Worm (Caenorhabditis elegans): Measurements from ENCODE around the gene gap-2.

DNA sequence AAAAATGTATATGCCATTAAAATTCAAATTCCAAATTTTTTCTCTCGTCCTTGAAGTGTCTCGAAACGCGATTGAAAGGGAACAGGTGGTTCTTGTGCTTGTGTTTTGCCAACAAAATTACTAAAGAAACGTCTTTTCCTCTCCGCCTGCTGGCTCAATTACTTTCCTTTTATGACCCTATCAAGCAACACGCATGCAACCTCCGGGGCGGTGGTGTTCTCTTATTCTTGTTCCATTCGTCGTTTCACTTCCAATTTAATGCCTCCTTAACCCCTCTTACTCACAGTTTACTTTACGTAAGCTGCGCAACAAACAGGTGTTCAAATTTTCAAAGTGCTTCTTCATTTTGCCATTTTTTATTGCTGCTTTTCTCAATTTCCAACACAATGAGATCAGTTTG lies 11.5 kb downstream of the gap-2 start:
- no peak for TF ChIP-seq F55B11.4 (tag; optimal IDR thresholded peaks at IDR 0.05; ENCODE audit: borderline replicate concordance, insufficient read depth)
- TF ChIP-seq lsl-1 (GFP tag; optimal IDR thresholded peaks at IDR 0.05), result no peak
- TF ChIP-seq lsy-27 (tag; optimal IDR thresholded peaks at IDR 0.05; ENCODE audit: borderline replicate concordance, insufficient read depth), result no peak
- TF ChIP-seq ceh-40 (GFP tag; IDR thresholded peaks at IDR 0.05), result no peak
- TF ChIP-seq pha-4 (tag; optimal IDR thresholded peaks at IDR 0.05), result no peak
- no peak for TF ChIP-seq hlh-26 (GFP tag; conservative IDR thresholded peaks at IDR 0.05)
- no peak for TF ChIP-seq ztf-6 (GFP tag; IDR thresholded peaks at IDR 0.05)
- no peak for TF ChIP-seq lin-54 (GFP tag; optimal IDR thresholded peaks at IDR 0.05)
- no peak for TF ChIP-seq F33H1.4 (GFP tag; IDR thresholded peaks at IDR 0.05)
- TF ChIP-seq B0035.1 (tag; optimal IDR thresholded peaks at IDR 0.05), result no peak
- no peak for TF ChIP-seq nhr-27 (tag; optimal IDR thresholded peaks at IDR 0.05)
- TF ChIP-seq nhr-179 (tag; optimal IDR thresholded peaks at IDR 0.05), result no peak
- TF ChIP-seq ama-1 (optimal IDR thresholded peaks at IDR 0.05), result no peak
- no peak for TF ChIP-seq ama-1 (GFP tag; optimal IDR thresholded peaks at IDR 0.05)
